Worm (Caenorhabditis elegans) whole organism, L1 larva: Measurements from ENCODE around the gene pqn-68.

Source experiments
- F16B12.6 ChIP-seq: fragments of 150-350 bp; optimal IDR thresholded peaks from 2 replicates; lab custom pipeline; 2014; ENCODE audit warnings: missing biosample characterization, missing genetic modification characterization
- alr-1 ChIP-seq: fragments of 200-800 bp; sonication (Bioruptor generic); optimal IDR thresholded peaks from 2 replicates; lab custom pipeline; 2018; ENCODE audit warnings: borderline replicate concordance, mild to moderate bottlenecking, missing genetic modification characterization, missing compliant biosample characterization
- ama-1 ChIP-seq: fragments of 150-350 bp; optimal IDR thresholded peaks from 2 replicates; lab custom pipeline; 2014
- efl-1 ChIP-seq, 4 experiments: fragments of 150-350 bp; optimal IDR thresholded peaks in 3 of 4; peaks in 1 of 4; 1 replicate in 1 of 4; 2 replicates in 3 of 4; lab custom pipeline; 2014; ENCODE audit warnings: missing biosample characterization in 2 of 4, missing genetic modification characterization in 2 of 4, missing genetic modification reagents in 2 of 4
- efl-3 ChIP-seq: fragments of 200-800 bp; sonication (Bioruptor generic); optimal IDR thresholded peaks from 2 replicates; lab custom pipeline; 2018; ENCODE audit warnings: mild to moderate bottlenecking, missing genetic modification characterization, missing compliant biosample characterization
- egl-27 ChIP-seq, 2 experiments: fragments of 150-350 bp in 1 of 2; sonication (generic microtip); optimal IDR thresholded peaks; 3 replicates each; lab custom pipeline; 2017 to 2018; ENCODE audit warnings: missing biosample characterization in 2 of 2, missing genetic modification characterization in 2 of 2, missing genetic modification reagents in 2 of 2
- elt-2 ChIP-seq: sonication (generic microtip); optimal IDR thresholded peaks from 2 replicates; lab custom pipeline; 2016; ENCODE audit warnings: missing genetic modification characterization, mild to moderate bottlenecking, inconsistent platforms, missing compliant biosample characterization, missing genetic modification reagents
- ets-5 ChIP-seq: fragments of 200-800 bp; sonication (Bioruptor generic); IDR thresholded peaks from 2 replicates; pipeline ENCODE4 v1.3.6; 2022; ENCODE audit warnings: missing genetic modification characterization, missing compliant biosample characterization
- fkh-4 ChIP-seq: sonication (generic microtip); optimal IDR thresholded peaks from 2 replicates; lab custom pipeline; 2016; ENCODE audit warnings: missing compliant biosample characterization, missing genetic modification characterization, borderline replicate concordance
- hlh-17 ChIP-seq: fragments of 200-800 bp; sonication (Bioruptor generic); optimal IDR thresholded peaks from 2 replicates; lab custom pipeline; 2018; ENCODE audit warnings: missing genetic modification characterization, mild to moderate bottlenecking, missing compliant biosample characterization, moderate library complexity, borderline replicate concordance
- hlh-4 ChIP-seq: sonication (generic microtip); optimal IDR thresholded peaks from 2 replicates; lab custom pipeline; 2016; ENCODE audit warnings: mild to moderate bottlenecking, missing genetic modification characterization, missing compliant biosample characterization
- hpl-2 ChIP-seq: fragments of 150-350 bp; optimal IDR thresholded peaks from 2 replicates; lab custom pipeline; 2014; ENCODE audit warnings: missing biosample characterization, missing genetic modification reagents, missing genetic modification characterization
- isw-1 ChIP-seq: fragments of 200-800 bp; sonication (Bioruptor generic); IDR thresholded peaks from 2 replicates; pipeline ENCODE4 v1.3.6; 2022; ENCODE audit warnings: missing genetic modification characterization, missing compliant biosample characterization
- jun-1 ChIP-seq: fragments of 150-350 bp; optimal IDR thresholded peaks from 2 replicates; lab custom pipeline; 2014; ENCODE audit warnings: missing biosample characterization, missing genetic modification reagents, missing genetic modification characterization
- lin-13 ChIP-seq: fragments of 150-350 bp; optimal IDR thresholded peaks from 2 replicates; lab custom pipeline; 2014; ENCODE audit warnings: missing biosample characterization, missing genetic modification reagents, missing genetic modification characterization
- lin-15B ChIP-seq: fragments of 150-350 bp; sonication (generic microtip); optimal IDR thresholded peaks from 3 replicates; lab custom pipeline; 2014; ENCODE audit warnings: missing biosample characterization, missing genetic modification characterization
- lin-35 ChIP-seq, 2 experiments: fragments of 150-350 bp; optimal IDR thresholded peaks; 2 replicates each; lab custom pipeline; 2014; ENCODE audit warnings: missing biosample characterization in 2 of 2, missing genetic modification characterization in 2 of 2, missing genetic modification reagents in 2 of 2
- mef-2 ChIP-seq: fragments of 150-350 bp; optimal IDR thresholded peaks from 2 replicates; lab custom pipeline; 2014; ENCODE audit warnings: missing biosample characterization, missing genetic modification characterization
- mep-1 ChIP-seq: fragments of 150-350 bp; optimal IDR thresholded peaks from 2 replicates; lab custom pipeline; 2014; ENCODE audit warnings: missing biosample characterization, missing genetic modification characterization
- nhr-11 ChIP-seq: fragments of 150-350 bp; optimal IDR thresholded peaks from 2 replicates; lab custom pipeline; 2014; ENCODE audit warnings: missing biosample characterization, missing genetic modification characterization
- nhr-12 ChIP-seq: sonication (generic microtip); optimal IDR thresholded peaks from 2 replicates; lab custom pipeline; 2017; ENCODE audit warnings: missing biosample characterization, missing genetic modification characterization
- nhr-20 ChIP-seq: sonication (generic microtip); optimal IDR thresholded peaks from 2 replicates; lab custom pipeline; 2016; ENCODE audit warnings: mild to moderate bottlenecking, missing genetic modification characterization, missing compliant biosample characterization
- nhr-28 ChIP-seq: fragments of 150-350 bp; optimal IDR thresholded peaks from 2 replicates; lab custom pipeline; 2014; ENCODE audit warnings: missing biosample characterization, missing genetic modification characterization
- nhr-71 ChIP-seq: sonication (generic microtip); optimal IDR thresholded peaks from 2 replicates; lab custom pipeline; 2016; ENCODE audit warnings: mild to moderate bottlenecking, missing genetic modification characterization, moderate library complexity, missing compliant biosample characterization
- pag-3 ChIP-seq: sonication (generic microtip); optimal IDR thresholded peaks from 2 replicates; lab custom pipeline; 2017; ENCODE audit warnings: missing genetic modification characterization, mild to moderate bottlenecking, missing compliant biosample characterization, antibody characterized with exemption, borderline replicate concordance; ENCODE audit not compliant: insufficient read depth
- pax-3 ChIP-seq: fragments of 200-800 bp; sonication (Bioruptor generic); optimal IDR thresholded peaks from 2 replicates; lab custom pipeline; 2018; ENCODE audit warnings: mild to moderate bottlenecking, missing genetic modification characterization, moderate library complexity, missing compliant biosample characterization
- pqm-1 ChIP-seq: sonication (generic microtip); optimal IDR thresholded peaks from 3 replicates; lab custom pipeline; 2017; ENCODE audit warnings: missing biosample characterization, missing genetic modification characterization
- rnt-1 ChIP-seq: sonication (generic microtip); optimal IDR thresholded peaks from 2 replicates; lab custom pipeline; 2016; ENCODE audit warnings: mild to moderate bottlenecking, missing genetic modification characterization, moderate library complexity, missing compliant biosample characterization
- snpc-4 ChIP-seq: fragments of 150-350 bp; optimal IDR thresholded peaks from 2 replicates; lab custom pipeline; 2014; ENCODE audit warnings: missing biosample characterization, missing genetic modification characterization
- sox-4 ChIP-seq: sonication (generic microtip); optimal IDR thresholded peaks from 2 replicates; lab custom pipeline; 2016; ENCODE audit warnings: missing genetic modification characterization, missing compliant biosample characterization
- unc-130 ChIP-seq: fragments of 150-350 bp; optimal IDR thresholded peaks from 2 replicates; lab custom pipeline; 2017; ENCODE audit warnings: missing biosample characterization, missing genetic modification characterization, inconsistent platforms
- unc-86 ChIP-seq: sonication (generic microtip); optimal IDR thresholded peaks from 2 replicates; lab custom pipeline; 2016; ENCODE audit warnings: missing genetic modification characterization, missing compliant biosample characterization
- vab-15 ChIP-seq: sonication (generic microtip); optimal IDR thresholded peaks from 2 replicates; lab custom pipeline; 2017; ENCODE audit warnings: missing genotype, mild to moderate bottlenecking, missing genetic modification characterization, missing compliant biosample characterization
- zag-1 ChIP-seq: fragments of 150-350 bp; optimal IDR thresholded peaks from 2 replicates; lab custom pipeline; 2014; ENCODE audit warnings: missing biosample characterization, missing genetic modification characterization
- ztf-11 ChIP-seq, 2 experiments: sonication (generic microtip); optimal IDR thresholded peaks; 2 replicates each; lab custom pipeline; 2016 to 2017; ENCODE audit warnings: missing genetic modification characterization in 2 of 2, missing biosample characterization in 1 of 2, missing compliant biosample characterization in 1 of 2

The pqn-68 gene

ce11 chrV:12909544-12910157 is 42.8 kb upstream of the pqn-68 start, which contains the start of gene nid-1:
Gene nid-1, plus strand, starts transcription at chrV:12910107.
- TF ChIP-seq snpc-4 (tag; lab: Kevin White, UChicago) (no peak), pag-3 (tag; lab: Kevin White, UChicago) (no peak), pax-3 (tag; lab: Kevin White, UChicago) (no peak), vab-15 (tag; lab: Kevin White, UChicago) (no peak), jun-1 (no peak), alr-1 (tag; lab: Kevin White, UChicago) (no peak), rnt-1 (no peak), unc-86 (tag; lab: Kevin White, UChicago) (no peak), unc-130 (tag; lab: Kevin White, UChicago) (no peak), mef-2 (tag; lab: Kevin White, UChicago) (no peak), F16B12.6 (tag; lab: Kevin White, UChicago) (no peak), lin-13 (GFP tag; lab: Kevin White, UChicago) (no peak), ztf-11 (tag; optimal IDR thresholded peaks at IDR 0.05; lab: Kevin White, UChicago) (no peak), elt-2 (tag; lab: Kevin White, UChicago) (peak; percentile 66), hlh-17 (GFP tag; lab: Kevin White, UChicago) (no peak), nhr-11 (tag; lab: Kevin White, UChicago) (no peak), efl-1 (optimal IDR thresholded peaks at IDR 0.05; lab: Kevin White, UChicago) (no peak), efl-1 (GFP tag; optimal IDR thresholded peaks at IDR 0.05 in 1 of 2; lab: Kevin White, UChicago) (peak in 1 of 2 experiments; percentile 77)

- TF ChIP-seq nhr-20 (tag; lab: Kevin White, UChicago): no peak
- no peak for TF ChIP-seq isw-1
- TF ChIP-seq zag-1: no peak
- TF ChIP-seq pqm-1 (tag; lab: Kevin White, UChicago): no peak
- TF ChIP-seq lin-15B: no peak
- TF ChIP-seq F16B12.6 (tag; lab: Kevin White, UChicago): no peak
- no peak for TF ChIP-seq hlh-4 (tag; lab: Kevin White, UChicago)
- TF ChIP-seq nhr-71 (tag; lab: Kevin White, UChicago): no peak
- TF ChIP-seq nhr-12 (tag; lab: Kevin White, UChicago): no peak
- no peak for TF ChIP-seq fkh-4 (tag; lab: Kevin White, UChicago)
- no peak for TF ChIP-seq rnt-1
- no peak for TF ChIP-seq ama-1 (lab: Kevin White, UChicago)
- TF ChIP-seq egl-27 (tag; optimal IDR thresholded peaks at IDR 0.05; lab: Kevin White, UChicago): no peak
- no peak for TF ChIP-seq mep-1 (tag; lab: Kevin White, UChicago)
Observed at ce11 chrV:12919705-12920104, 32.7 kb upstream of the pqn-68 start, which contains the start of gene lipl-1. Gene lipl-1, plus strand, starts transcription at chrV:12919986.

- TF ChIP-seq lin-35 (GFP tag; optimal IDR thresholded peaks at IDR 0.05; lab: Kevin White, UChicago) (peak in 1 of 2 experiments; percentile 26), hlh-17 (GFP tag; lab: Kevin White, UChicago) (no peak), pax-3 (tag; lab: Kevin White, UChicago) (peak; percentile 15), elt-2 (tag; lab: Kevin White, UChicago) (peak; percentile 74), ets-5 (no peak), ama-1 (lab: Kevin White, UChicago) (no peak), nhr-12 (tag; lab: Kevin White, UChicago) (no peak), hpl-2 (no peak), nhr-28 (tag; lab: Kevin White, UChicago) (no peak), nhr-20 (tag; lab: Kevin White, UChicago) (peak; percentile 15), fkh-4 (tag; lab: Kevin White, UChicago) (no peak), efl-3 (GFP tag; lab: Kevin White, UChicago) (no peak), sox-4 (tag; lab: Kevin White, UChicago) (no peak)
Observed at ce11 chrV:12921680-12922079, 30.8 kb upstream of the pqn-68 start.
